Fruit fly (Drosophila melanogaster): Measurements from ENCODE around the gene PpD3.

The PpD3 gene

dm6 chr3R:9759360-9760191 is 11.9 kb downstream of the PpD3 start, which contains the start of gene Mpi (continued):
- TF ChIP-seq gro (GFP tag; optimal IDR thresholded peaks at IDR 0.05): no peak
- no peak for TF ChIP-seq CG15601 (tag; optimal IDR thresholded peaks at IDR 0.05)
- TF ChIP-seq sim (GFP tag; IDR thresholded peaks at IDR 0.05): no peak
- no peak for TF ChIP-seq Neu2 (GFP tag; optimal IDR thresholded peaks at IDR 0.05; ENCODE audit: borderline replicate concordance)
- no peak for TF ChIP-seq h (optimal IDR thresholded peaks at IDR 0.05)
- TF ChIP-seq Opbp (GFP tag; IDR thresholded peaks at IDR 0.05; ENCODE audit: partially characterized antibody): no peak
- 0 out of 2 replicates have a peak, but pooled peaks have one; percentile 17 for TF ChIP-seq CG11247 (GFP tag; IDR thresholded peaks at IDR 0.05)
- TF ChIP-seq sug (tag; optimal IDR thresholded peaks at IDR 0.05): peak; percentile 56
- no peak for TF ChIP-seq CG12155 (GFP tag; optimal IDR thresholded peaks at IDR 0.05)
- no peak for TF ChIP-seq CG13775 (GFP tag; optimal IDR thresholded peaks at IDR 0.05)
- no peak for TF ChIP-seq Lpt (GFP tag; optimal IDR thresholded peaks at IDR 0.05)
- no peak for TF ChIP-seq TFAM (GFP tag; optimal IDR thresholded peaks at IDR 0.05)
- TF ChIP-seq BtbVII (GFP tag; optimal IDR thresholded peaks at IDR 0.05): no peak
- TF ChIP-seq gem (tag; optimal IDR thresholded peaks at IDR 0.05): no peak
- no peak for TF ChIP-seq CG16779 (GFP tag; IDR thresholded peaks at IDR 0.05)
- peak; percentile 40 for TF ChIP-seq CG17385 (GFP tag; optimal IDR thresholded peaks at IDR 0.05)
- TF ChIP-seq Awh (GFP tag; IDR thresholded peaks at IDR 0.05): no peak
- no peak for TF ChIP-seq Hr51 (GFP tag; optimal IDR thresholded peaks at IDR 0.05)
- TF ChIP-seq CG3281 (GFP tag; optimal IDR thresholded peaks at IDR 0.05): peak; percentile 33
- TF ChIP-seq CG2129 (GFP tag; IDR thresholded peaks at IDR 0.05; ENCODE audit: partially characterized antibody): peak; percentile 45; the same call in 1 of the 2 replicates
- peak; percentile 7 for TF ChIP-seq ind (GFP tag; optimal IDR thresholded peaks at IDR 0.05)
- peak; percentile 22 for TF ChIP-seq CG7987 (GFP tag; optimal IDR thresholded peaks at IDR 0.05)
- peak; percentile 20 for TF ChIP-seq bigmax (GFP tag; optimal IDR thresholded peaks at IDR 0.05)
- peak; percentile 29 for TF ChIP-seq Atf6 (GFP tag; IDR thresholded peaks at IDR 0.05)
- TF ChIP-seq E2f2 (GFP tag; IDR thresholded peaks at IDR 0.05): peak; percentile 46; the same call in 1 of the 2 replicates
- peak; percentile 37 for TF ChIP-seq az2 (GFP tag; optimal IDR thresholded peaks at IDR 0.05)
- peak; percentile 18 for TF ChIP-seq CG30403 (GFP tag; optimal IDR thresholded peaks at IDR 0.05)
- no peak for TF ChIP-seq wor (GFP tag; IDR thresholded peaks at IDR 0.05)
- TF ChIP-seq Hr39 (optimal IDR thresholded peaks at IDR 0.05): no peak
- TF ChIP-seq CG31441 (GFP tag; IDR thresholded peaks at IDR 0.05): no peak
- no peak; the same call in 1 of the 3 replicates for TF ChIP-seq CG17361 (GFP tag; IDR thresholded peaks at IDR 0.05)
- peak; percentile 7 for TF ChIP-seq CG4820 (GFP tag; optimal IDR thresholded peaks at IDR 0.05)
- TF ChIP-seq Oli (tag; optimal IDR thresholded peaks at IDR 0.05): no peak
- peak; percentile 28 for TF ChIP-seq CG13624 (GFP tag; optimal IDR thresholded peaks at IDR 0.05)
- TF ChIP-seq CG8478 (optimal IDR thresholded peaks at IDR 0.05): no peak
- no peak for TF ChIP-seq bab2 (GFP tag; optimal IDR thresholded peaks at IDR 0.05)
- no peak for TF ChIP-seq gcm2 (GFP tag; optimal IDR thresholded peaks at IDR 0.05)
- TF ChIP-seq Nf-YA (GFP tag; IDR thresholded peaks at IDR 0.05): no peak
- peak; percentile 97 for TF ChIP-seq ERR (GFP tag; optimal IDR thresholded peaks at IDR 0.05)
- no peak for TF ChIP-seq HLH3B (GFP tag; IDR thresholded peaks at IDR 0.05)
- no peak for TF ChIP-seq vnd (GFP tag; IDR thresholded peaks at IDR 0.05; ENCODE audit: partially characterized antibody)
- no peak for TF ChIP-seq CG12744 (GFP tag; optimal IDR thresholded peaks at IDR 0.05)
- no peak for TF ChIP-seq Sox100B (GFP tag; optimal IDR thresholded peaks at IDR 0.05)
- no peak for TF ChIP-seq Lim3 (GFP tag; IDR thresholded peaks at IDR 0.05)
- peak; percentile 50 for TF ChIP-seq CG12391 (tag; optimal IDR thresholded peaks at IDR 0.05)
- TF ChIP-seq Poxn (GFP tag; IDR thresholded peaks at IDR 0.05): no peak
- no peak for TF ChIP-seq CG7839 (tag; optimal IDR thresholded peaks at IDR 0.05)
- peak; percentile 13; the same call in 1 of the 2 replicates for TF ChIP-seq CG10366 (GFP tag; IDR thresholded peaks at IDR 0.05)
- peak; percentile 37 for TF ChIP-seq HmgZ (tag; optimal IDR thresholded peaks at IDR 0.05)
- peak; percentile 8 for TF ChIP-seq CG9817 (tag; optimal IDR thresholded peaks at IDR 0.05)
- TF ChIP-seq CG2889 (GFP tag; IDR thresholded peaks at IDR 0.05): no peak

All from whole organism, embryonic.